Worm (Caenorhabditis elegans) whole organism, early embryonic: Measurements from ENCODE around the gene C16A3.5.

ENCODE experiments used
- B0310.2 ChIP-seq: sonication (generic microtip); optimal IDR thresholded peaks from 2 replicates; lab custom pipeline; 2016; ENCODE audit warnings: mild to moderate bottlenecking, missing genetic modification characterization, missing compliant biosample characterization
- F13C5.2 ChIP-seq: sonication (generic microtip); optimal IDR thresholded peaks from 2 replicates; lab custom pipeline; 2017; ENCODE audit warnings: mild to moderate bottlenecking, missing genetic modification characterization, inconsistent platforms, missing compliant biosample characterization
- ama-1 ChIP-seq: fragments of 150-350 bp; optimal IDR thresholded peaks from 2 replicates; lab custom pipeline; 2014
- ceh-36 ChIP-seq: sonication (generic microtip); optimal IDR thresholded peaks from 2 replicates; lab custom pipeline; 2016; ENCODE audit warnings: missing genetic modification characterization, inconsistent platforms, missing compliant biosample characterization
- ets-7 ChIP-seq: sonication (generic microtip); optimal IDR thresholded peaks from 2 replicates; lab custom pipeline; 2016; ENCODE audit warnings: missing genotype, missing genetic modification characterization, missing compliant biosample characterization
- flt-1 ChIP-seq: fragments of 200-800 bp; sonication (Bioruptor generic); IDR thresholded peaks from 2 replicates; pipeline ENCODE4 v1.3.6; 2022; ENCODE audit warnings: missing genetic modification characterization, missing compliant biosample characterization
- hmbx-1 ChIP-seq: sonication (generic microtip); optimal IDR thresholded peaks from 2 replicates; lab custom pipeline; 2016; ENCODE audit warnings: mild to moderate bottlenecking, missing genetic modification characterization, missing compliant biosample characterization
- hmg-4 ChIP-seq: fragments of 200-800 bp; sonication (Bioruptor generic); optimal IDR thresholded peaks from 2 replicates; lab custom pipeline; 2018; ENCODE audit warnings: mild to moderate bottlenecking, missing genetic modification characterization, missing compliant biosample characterization
- hnd-1 ChIP-seq: sonication (generic microtip); optimal IDR thresholded peaks from 2 replicates; lab custom pipeline; 2016; ENCODE audit warnings: missing genetic modification characterization, missing compliant biosample characterization
- scrt-1 ChIP-seq: fragments of 200-800 bp; sonication (Bioruptor generic); IDR thresholded peaks from 2 replicates; pipeline ENCODE4 v1.3.6; 2022; ENCODE audit warnings: missing genetic modification characterization, missing compliant biosample characterization
- sea-1 ChIP-seq: fragments of 200-800 bp; sonication (Bioruptor generic); conservative IDR thresholded peaks from 2 replicates; pipeline ENCODE4 v1.3.6; 2022; ENCODE audit warnings: missing genetic modification characterization, missing compliant biosample characterization
- tbx-11 ChIP-seq: fragments of 200-800 bp; sonication (Bioruptor generic); IDR thresholded peaks from 2 replicates; pipeline ENCODE4 v1.3.6; 2022; ENCODE audit warnings: missing genetic modification characterization, missing compliant biosample characterization
- tbx-37 ChIP-seq: fragments of 200-800 bp; sonication (Bioruptor generic); conservative IDR thresholded peaks from 2 replicates; pipeline ENCODE4 v1.3.6; 2022; ENCODE audit warnings: missing genetic modification reagents, missing genetic modification characterization, missing compliant biosample characterization

ce11 chrIII:6420995-6421404 is 40.4 kb downstream of the C16A3.5 start:
- TF ChIP-seq tbx-11 (no peak), scrt-1 (GFP tag; lab: Robert Waterston, UW) (no peak), flt-1 (GFP tag; lab: Robert Waterston, UW) (no peak), ama-1 (lab: Kevin White, UChicago) (no peak), ceh-36 (tag; lab: Kevin White, UChicago) (no peak), hnd-1 (tag; lab: Kevin White, UChicago) (no peak), F13C5.2 (tag; lab: Kevin White, UChicago) (no peak), tbx-37 (GFP tag; lab: Robert Waterston, UW) (no peak), ets-7 (tag; lab: Kevin White, UChicago) (no peak), B0310.2 (tag; lab: Kevin White, UChicago) (no peak), sea-1 (GFP tag; lab: Robert Waterston, UW) (no peak), hmg-4 (GFP tag; lab: Kevin White, UChicago) (no peak), hmbx-1 (tag; lab: Kevin White, UChicago) (no peak)
